Worm (Caenorhabditis elegans) whole organism, late embryonic: ENCODE data around the gene D1054.3.

Experiments used
- C08G9.2 ChIP-seq: sonication (generic microtip); optimal IDR thresholded peaks from 2 replicates; lab custom pipeline; 2016; ENCODE audit warnings: mild to moderate bottlenecking, missing genetic modification characterization, moderate library complexity, missing compliant biosample characterization
- C38D4.7 ChIP-seq: fragments of 200-800 bp; sonication (Bioruptor generic); optimal IDR thresholded peaks from 2 replicates; lab custom pipeline; 2018; ENCODE audit warnings: mild to moderate bottlenecking, missing genetic modification characterization, moderate library complexity, missing compliant biosample characterization
- F13H6.1 ChIP-seq: sonication (generic microtip); optimal IDR thresholded peaks from 2 replicates; lab custom pipeline; 2016; ENCODE audit warnings: missing genetic modification characterization, missing compliant biosample characterization
- K02D7.2 ChIP-seq: sonication (generic microtip); optimal IDR thresholded peaks from 2 replicates; lab custom pipeline; 2017; ENCODE audit warnings: mild to moderate bottlenecking, missing genetic modification characterization, missing compliant biosample characterization
- K09A11.1 ChIP-seq: sonication (generic microtip); optimal IDR thresholded peaks from 2 replicates; lab custom pipeline; 2017; ENCODE audit warnings: antibody characterized with exemption, mild to moderate bottlenecking, missing genetic modification characterization, missing compliant biosample characterization; ENCODE audit not compliant: insufficient read depth
- Y22D7AL.16 ChIP-seq: sonication (generic microtip); optimal IDR thresholded peaks from 2 replicates; lab custom pipeline; 2016; ENCODE audit warnings: missing genetic modification characterization, missing compliant biosample characterization
- ahr-1 ChIP-seq: sonication (generic microtip); optimal IDR thresholded peaks from 2 replicates; lab custom pipeline; 2016; ENCODE audit warnings: missing genetic modification characterization, missing compliant biosample characterization
- ama-1 ChIP-seq: fragments of 150-350 bp; optimal IDR thresholded peaks from 2 replicates; lab custom pipeline; 2014
- ceh-14 ChIP-seq: sonication (generic microtip); optimal IDR thresholded peaks from 2 replicates; lab custom pipeline; 2016; ENCODE audit warnings: missing genotype, missing genetic modification characterization, missing compliant biosample characterization
- ceh-19 ChIP-seq: fragments of 200-800 bp; sonication (Bioruptor generic); optimal IDR thresholded peaks from 2 replicates; lab custom pipeline; 2018; ENCODE audit warnings: mild to moderate bottlenecking, missing genetic modification characterization, missing compliant biosample characterization
- ceh-2 ChIP-seq: sonication (generic microtip); optimal IDR thresholded peaks from 2 replicates; lab custom pipeline; 2016; ENCODE audit warnings: missing genotype, missing genetic modification characterization, missing compliant biosample characterization
- ceh-22 ChIP-seq: sonication (generic microtip); optimal IDR thresholded peaks from 2 replicates; lab custom pipeline; 2017; ENCODE audit warnings: missing biosample characterization, missing genetic modification characterization
- ceh-24 ChIP-seq: sonication (generic microtip); optimal IDR thresholded peaks from 2 replicates; lab custom pipeline; 2016; ENCODE audit warnings: mild to moderate bottlenecking, missing genetic modification characterization, missing compliant biosample characterization
- ceh-34 ChIP-seq: sonication (generic microtip); optimal IDR thresholded peaks from 2 replicates; lab custom pipeline; 2016; ENCODE audit warnings: mild to moderate bottlenecking, missing genetic modification characterization, missing compliant biosample characterization
- ceh-45 ChIP-seq: fragments of 200-800 bp; sonication (Bioruptor generic); IDR thresholded peaks from 2 replicates; pipeline ENCODE4 v1.3.6; 2022; ENCODE audit warnings: missing genetic modification reagents, missing genetic modification characterization, missing compliant biosample characterization
- ceh-48 ChIP-seq: sonication (generic microtip); optimal IDR thresholded peaks from 2 replicates; lab custom pipeline; 2016; ENCODE audit warnings: missing genetic modification characterization, inconsistent platforms, missing compliant biosample characterization
- ceh-6 ChIP-seq: fragments of 200-800 bp; sonication (Bioruptor generic); optimal IDR thresholded peaks from 2 replicates; lab custom pipeline; 2018; ENCODE audit warnings: mild to moderate bottlenecking, missing genetic modification characterization, missing compliant biosample characterization
- elt-2 ChIP-seq: sonication (generic microtip); optimal IDR thresholded peaks from 2 replicates; lab custom pipeline; 2016; ENCODE audit warnings: missing genetic modification reagents, missing genetic modification characterization, missing compliant biosample characterization
- elt-4 ChIP-seq: sonication (generic microtip); optimal IDR thresholded peaks from 2 replicates; lab custom pipeline; 2016; ENCODE audit warnings: missing genetic modification characterization, missing compliant biosample characterization
- eyg-1 ChIP-seq: sonication (generic microtip); optimal IDR thresholded peaks from 2 replicates; lab custom pipeline; 2016; ENCODE audit warnings: missing genotype, missing genetic modification characterization, missing compliant biosample characterization
- fax-1 ChIP-seq: sonication (generic microtip); optimal IDR thresholded peaks from 2 replicates; lab custom pipeline; 2016; ENCODE audit warnings: missing genotype, missing genetic modification characterization, missing compliant biosample characterization
- fkh-10 ChIP-seq: fragments of 150-350 bp; optimal IDR thresholded peaks from 2 replicates; lab custom pipeline; 2014; ENCODE audit warnings: missing biosample characterization, missing genetic modification reagents, missing genetic modification characterization
- fkh-6 ChIP-seq: sonication (generic microtip); optimal IDR thresholded peaks from 2 replicates; lab custom pipeline; 2016; ENCODE audit warnings: missing genetic modification characterization, missing compliant biosample characterization
- hlh-13 ChIP-seq: fragments of 200-800 bp; sonication (Bioruptor generic); optimal IDR thresholded peaks from 2 replicates; lab custom pipeline; 2018; ENCODE audit warnings: mild to moderate bottlenecking, missing genetic modification characterization, missing compliant biosample characterization
- hlh-15 ChIP-seq: sonication (generic microtip); optimal IDR thresholded peaks from 2 replicates; lab custom pipeline; 2016; ENCODE audit warnings: missing genetic modification characterization, missing compliant biosample characterization
- hlh-30 ChIP-seq: sonication (generic microtip); optimal IDR thresholded peaks from 2 replicates; lab custom pipeline; 2017; ENCODE audit warnings: antibody characterized with exemption, missing genetic modification characterization, missing compliant biosample characterization; ENCODE audit not compliant: insufficient read depth
- hlh-8 ChIP-seq: sonication (generic microtip); optimal IDR thresholded peaks from 2 replicates; lab custom pipeline; 2016; ENCODE audit warnings: missing genotype, missing genetic modification characterization, missing compliant biosample characterization
- lim-6 ChIP-seq: sonication (generic microtip); optimal IDR thresholded peaks from 2 replicates; lab custom pipeline; 2016; ENCODE audit warnings: missing genetic modification characterization, missing compliant biosample characterization
- mec-3 ChIP-seq: sonication (generic microtip); optimal IDR thresholded peaks from 2 replicates; lab custom pipeline; 2016; ENCODE audit warnings: borderline replicate concordance, missing genetic modification characterization, missing compliant biosample characterization
- npax-4 ChIP-seq: sonication (generic microtip); optimal IDR thresholded peaks from 2 replicates; lab custom pipeline; 2016; ENCODE audit warnings: missing genetic modification characterization, missing compliant biosample characterization
- pag-3 ChIP-seq: sonication (generic microtip); optimal IDR thresholded peaks from 2 replicates; lab custom pipeline; 2016; ENCODE audit warnings: missing compliant biosample characterization, missing genetic modification characterization, borderline replicate concordance
- pat-9 ChIP-seq: fragments of 200-800 bp; sonication (Bioruptor generic); optimal IDR thresholded peaks from 2 replicates; lab custom pipeline; 2018; ENCODE audit warnings: mild to moderate bottlenecking, missing genetic modification characterization, moderate library complexity, missing compliant biosample characterization
- pax-1 ChIP-seq: fragments of 150-350 bp; optimal IDR thresholded peaks from 2 replicates; lab custom pipeline; 2014; ENCODE audit warnings: missing biosample characterization, missing genetic modification characterization
- pqm-1 ChIP-seq: sonication (generic microtip); optimal IDR thresholded peaks from 2 replicates; lab custom pipeline; 2016; ENCODE audit warnings: missing genetic modification characterization, missing compliant biosample characterization
- pros-1 ChIP-seq: fragments of 150-350 bp; optimal IDR thresholded peaks from 2 replicates; lab custom pipeline; 2014; ENCODE audit warnings: missing biosample characterization, missing genetic modification reagents, missing genetic modification characterization
- rnt-1 ChIP-seq: sonication (generic microtip); optimal IDR thresholded peaks from 2 replicates; lab custom pipeline; 2016; ENCODE audit warnings: missing genetic modification characterization, missing compliant biosample characterization
- sdc-2 ChIP-seq: sonication (generic microtip); optimal IDR thresholded peaks from 2 replicates; lab custom pipeline; 2016; ENCODE audit warnings: missing genotype, missing genetic modification characterization, missing compliant biosample characterization
- sox-2 ChIP-seq: fragments of 200-800 bp; sonication (Bioruptor generic); IDR thresholded peaks from 2 replicates; pipeline ENCODE4 v1.3.6; 2022; ENCODE audit warnings: missing genetic modification reagents, missing genetic modification characterization, missing compliant biosample characterization
- sox-4 ChIP-seq: sonication (generic microtip); optimal IDR thresholded peaks from 2 replicates; lab custom pipeline; 2017; ENCODE audit warnings: mild to moderate bottlenecking, missing genetic modification characterization, inconsistent platforms, missing compliant biosample characterization
- syd-9 ChIP-seq: sonication (generic microtip); optimal IDR thresholded peaks from 2 replicates; lab custom pipeline; 2016; ENCODE audit warnings: mild to moderate bottlenecking, missing genetic modification characterization, moderate library complexity, missing compliant biosample characterization
- tbx-7 ChIP-seq: sonication (generic microtip); optimal IDR thresholded peaks from 2 replicates; lab custom pipeline; 2016; ENCODE audit warnings: missing genotype, missing genetic modification characterization, missing compliant biosample characterization
- ttx-3 ChIP-seq: sonication (generic microtip); optimal IDR thresholded peaks from 2 replicates; lab custom pipeline; 2016; ENCODE audit warnings: missing genetic modification reagents, missing genetic modification characterization, missing compliant biosample characterization
- unc-3 ChIP-seq, 2 experiments: fragments of 200-800 bp in 1 of 2; sonication (Bioruptor generic) in 1 of 2; sonication (generic microtip) in 1 of 2; conservative IDR thresholded peaks in 1 of 2; optimal IDR thresholded peaks in 1 of 2; 2 replicates each; pipeline versions ENCODE4 v1.3.6 to Lab custom; 2016 to 2022; ENCODE audit warnings: missing compliant biosample characterization in 2 of 2, missing genetic modification characterization in 2 of 2, missing genetic modification reagents in 1 of 2
- unc-42 ChIP-seq: sonication (generic microtip); optimal IDR thresholded peaks from 2 replicates; lab custom pipeline; 2016; ENCODE audit warnings: missing genotype, missing genetic modification characterization, missing compliant biosample characterization
- unc-55 ChIP-seq: sonication (generic microtip); optimal IDR thresholded peaks from 2 replicates; lab custom pipeline; 2017; ENCODE audit warnings: missing biosample characterization, missing genetic modification reagents, missing genetic modification characterization
- unc-86 ChIP-seq: sonication (generic microtip); optimal IDR thresholded peaks from 2 replicates; lab custom pipeline; 2016; ENCODE audit warnings: missing genetic modification characterization, missing compliant biosample characterization
- ztf-16 ChIP-seq: sonication (generic microtip); optimal IDR thresholded peaks from 2 replicates; lab custom pipeline; 2017; ENCODE audit warnings: missing genetic modification characterization, missing compliant biosample characterization

The D1054.3 gene

DNA sequence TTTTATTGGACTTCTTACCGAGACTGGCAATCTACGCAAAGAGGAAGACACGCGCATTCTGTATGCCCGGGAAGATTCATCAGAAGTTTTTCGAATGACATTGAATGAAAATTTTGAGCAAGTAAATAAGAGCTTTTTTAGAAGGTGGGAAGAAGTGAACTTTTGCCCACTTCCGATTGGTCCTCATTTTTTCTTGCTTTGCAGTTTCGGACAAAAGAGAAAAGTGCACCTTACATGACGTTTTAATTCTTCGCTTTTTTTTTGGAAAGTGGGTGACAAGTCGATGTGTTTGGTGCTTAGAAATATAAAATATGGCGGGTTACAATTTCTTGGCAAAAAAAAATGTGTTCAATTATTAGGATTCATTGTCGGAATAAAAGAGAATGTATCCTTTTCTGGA lies 33.1 kb downstream of the D1054.3 start, which contains the start of gene secs-1:
TSS of gene secs-1 (minus strand) at position 101 of the 400 bp plus-strand sequence.
- no peak for TF ChIP-seq unc-3 (GFP tag; conservative IDR thresholded peaks at IDR 0.05; lab: Robert Waterston, UW)
- TF ChIP-seq unc-3 (tag; optimal IDR thresholded peaks at IDR 0.05; lab: Kevin White, UChicago) = no peak
- no peak for TF ChIP-seq eyg-1 (tag; lab: Kevin White, UChicago)

- no peak for TF ChIP-seq hlh-30 (tag; lab: Kevin White, UChicago)
- no peak for TF ChIP-seq C08G9.2 (tag; lab: Kevin White, UChicago)
Measured at ce11 chrV:10805934-10806333, 34.7 kb downstream of the D1054.3 start, which contains the start of gene prp-38. TSS of gene prp-38 (minus strand) at chrV:10806034.

DNA sequence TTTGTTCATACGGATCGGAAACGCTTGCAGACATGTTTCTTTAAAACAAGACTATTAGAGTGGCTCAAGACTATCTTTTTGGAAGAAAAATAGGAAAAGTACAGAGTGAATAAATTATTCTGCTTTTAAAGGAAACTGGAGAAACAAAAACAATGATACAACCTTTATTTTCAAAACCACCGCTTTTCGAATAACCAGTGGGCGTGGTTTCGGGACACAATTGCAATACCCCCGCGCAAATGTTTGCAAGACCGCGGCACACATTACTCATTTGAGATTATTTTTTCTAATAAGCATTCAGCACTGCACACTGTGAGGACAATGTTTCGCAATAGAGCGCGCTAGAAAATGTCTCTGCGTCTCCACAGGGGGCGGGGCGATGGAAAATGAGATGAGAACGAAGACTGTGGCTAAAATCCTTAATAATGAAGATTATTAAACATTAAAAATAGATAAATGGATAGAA lies 36.6 kb downstream of the D1054.3 start, which contains the start of gene plrg-1:
TSS of gene plrg-1 (minus strand) at position 51 of the 466 bp plus-strand sequence.
- TF ChIP-seq sox-4 (tag; lab: Kevin White, UChicago) = peak; percentile 85
- peak; percentile 87 for TF ChIP-seq ztf-16 (tag; lab: Kevin White, UChicago)
- TF ChIP-seq pag-3 (tag; lab: Kevin White, UChicago) = peak; percentile 60
- TF ChIP-seq ceh-22 (tag; lab: Kevin White, UChicago) = peak; percentile 71
- no peak for TF ChIP-seq elt-4 (tag; lab: Kevin White, UChicago)
- peak; percentile 91 for TF ChIP-seq sox-2 (GFP tag; lab: Robert Waterston, UW)
- peak; percentile 82 for TF ChIP-seq ceh-6 (GFP tag; lab: Kevin White, UChicago)
- TF ChIP-seq C38D4.7 (GFP tag; lab: Kevin White, UChicago) = peak; percentile 74
- TF ChIP-seq ceh-45 (GFP tag; lab: Robert Waterston, UW) = peak; percentile 76
- TF ChIP-seq sdc-2 (tag; lab: Kevin White, UChicago) = peak; percentile 79
- TF ChIP-seq ahr-1 (tag; lab: Kevin White, UChicago) = peak; percentile 73
- peak; percentile 49 for TF ChIP-seq pax-1 (tag; lab: Kevin White, UChicago)
- TF ChIP-seq unc-55 (GFP tag; lab: Kevin White, UChicago) = peak; percentile 11
- no peak for TF ChIP-seq ama-1
- TF ChIP-seq ceh-19 (GFP tag; lab: Kevin White, UChicago) = peak; percentile 93
- TF ChIP-seq elt-2 (tag; lab: Kevin White, UChicago) = peak; percentile 92
- peak; percentile 95 for TF ChIP-seq ceh-14 (tag; lab: Kevin White, UChicago)
- peak; percentile 53 for TF ChIP-seq tbx-7 (tag; lab: Kevin White, UChicago)
- TF ChIP-seq pat-9 (tag; lab: Kevin White, UChicago) = peak; percentile 83
- TF ChIP-seq fkh-6 (tag; lab: Kevin White, UChicago) = peak; percentile 71
- TF ChIP-seq ceh-34 (tag; lab: Kevin White, UChicago) = peak; percentile 94
- TF ChIP-seq unc-86 (tag; lab: Kevin White, UChicago) = peak; percentile 85
- TF ChIP-seq Y22D7AL.16 (tag; lab: Kevin White, UChicago) = peak; percentile 63
- TF ChIP-seq hlh-15 (tag; lab: Kevin White, UChicago) = peak; percentile 67
- peak; percentile 77 for TF ChIP-seq F13H6.1 (tag; lab: Kevin White, UChicago)
- TF ChIP-seq K09A11.1 (tag; lab: Kevin White, UChicago) = peak; percentile 91
- TF ChIP-seq eyg-1 (tag; lab: Kevin White, UChicago) = peak; percentile 76
- TF ChIP-seq hlh-13 (GFP tag; lab: Kevin White, UChicago) = no peak
- peak; percentile 83 for TF ChIP-seq ttx-3 (tag; lab: Kevin White, UChicago)
- peak; percentile 78 for TF ChIP-seq hlh-8 (tag; lab: Kevin White, UChicago)
- TF ChIP-seq pros-1 (tag; lab: Kevin White, UChicago) = peak; percentile 17
- TF ChIP-seq syd-9 (tag; lab: Kevin White, UChicago) = peak; percentile 79
- peak; percentile 67 for TF ChIP-seq K02D7.2 (tag; lab: Kevin White, UChicago)
- peak; percentile 70 for TF ChIP-seq hlh-30 (tag; lab: Kevin White, UChicago)
- TF ChIP-seq ceh-48 (tag; lab: Kevin White, UChicago) = peak; percentile 58
- peak; percentile 71 for TF ChIP-seq unc-42 (tag; lab: Kevin White, UChicago)
- peak; percentile 90 for TF ChIP-seq rnt-1 (tag; lab: Kevin White, UChicago)
- TF ChIP-seq npax-4 = peak; percentile 57
- TF ChIP-seq mec-3 (tag; lab: Kevin White, UChicago) = no peak
- peak; percentile 74 for TF ChIP-seq lim-6 (tag; lab: Kevin White, UChicago)
- TF ChIP-seq C08G9.2 (tag; lab: Kevin White, UChicago) = peak; percentile 79
- TF ChIP-seq fax-1 (tag; lab: Kevin White, UChicago) = peak; percentile 78
- peak; percentile 22 for TF ChIP-seq fkh-10 (GFP tag; lab: Kevin White, UChicago)
- TF ChIP-seq ceh-2 = peak; percentile 88
- peak; percentile 46 for TF ChIP-seq pqm-1 (tag; lab: Kevin White, UChicago)
- no peak for TF ChIP-seq ceh-24 (tag; lab: Kevin White, UChicago)
